Fruit fly (Drosophila melanogaster): Measurements from ENCODE around the gene Muc12Ea.

- TF ChIP-seq unpg (GFP tag; optimal IDR thresholded peaks at IDR 0.05) = peak; percentile 12
- no peak for TF ChIP-seq org-1 (GFP tag; optimal IDR thresholded peaks at IDR 0.05)
- TF ChIP-seq Drgx (GFP tag; IDR thresholded peaks at IDR 0.05) = no peak
- TF ChIP-seq ash1 (GFP tag; optimal IDR thresholded peaks at IDR 0.05) = no peak
- no peak for TF ChIP-seq Dref (GFP tag; IDR thresholded peaks at IDR 0.05)
- TF ChIP-seq br (optimal IDR thresholded peaks at IDR 0.05) = no peak
Measured at dm6 chrX:14331490-14332182, 54.1 kb downstream of the Muc12Ea start.

Data from whole organism, embryonic.